Fruit fly (Drosophila melanogaster): ENCODE data around the gene amd.

amd gene

DNA sequence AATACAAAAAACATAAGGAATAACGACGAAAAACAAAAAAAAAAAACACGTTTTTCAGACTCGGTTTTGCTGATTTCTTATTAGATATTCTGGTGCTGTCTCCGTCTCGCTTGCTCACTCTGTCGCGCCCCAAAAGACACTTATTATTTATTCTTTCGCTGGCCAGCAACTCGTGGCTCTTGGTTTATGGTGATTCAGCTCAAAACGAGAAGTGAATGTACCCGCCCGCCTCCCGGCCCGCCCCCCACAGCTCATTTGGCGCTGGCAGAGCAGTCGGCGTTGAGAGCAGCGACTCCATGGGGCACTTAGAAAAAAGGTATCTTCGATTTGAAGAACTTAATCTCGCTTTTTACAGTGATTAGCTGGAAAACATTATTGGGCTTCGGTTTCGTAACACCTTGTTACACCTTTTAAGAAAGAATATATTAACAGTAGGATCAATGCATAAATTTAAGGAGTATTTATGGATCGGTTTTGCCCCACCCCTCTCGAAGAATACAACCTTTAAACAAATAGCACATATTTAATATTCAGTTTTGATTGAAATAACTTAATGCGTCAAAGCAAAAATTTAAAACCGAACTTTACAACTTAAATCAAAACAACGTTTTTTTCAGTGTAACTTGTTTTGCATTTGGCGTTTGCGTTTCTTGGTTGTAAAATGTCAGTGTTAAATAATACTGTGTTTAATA lies 31.6 kb downstream of the amd start (continued):
- TF ChIP-seq Gug (GFP tag; IDR thresholded peaks at IDR 0.05) (peak; percentile 74), Sox15 (GFP tag; optimal IDR thresholded peaks at IDR 0.05) (peak; percentile 73), Blimp-1 (GFP tag; optimal IDR thresholded peaks at IDR 0.05) (peak; percentile 78), cyc (GFP tag; optimal IDR thresholded peaks at IDR 0.05) (peak; percentile 91), CG7368 (GFP tag; optimal IDR thresholded peaks at IDR 0.05) (peak; percentile 55), OdsH (GFP tag; optimal IDR thresholded peaks at IDR 0.05) (peak; percentile 87), Smox (GFP tag; optimal IDR thresholded peaks at IDR 0.05) (peak; percentile 91), Met (GFP tag; optimal IDR thresholded peaks at IDR 0.05) (peak; percentile 93), fkh (GFP tag; optimal IDR thresholded peaks at IDR 0.05) (no peak), eg (GFP tag; IDR thresholded peaks at IDR 0.05) (peak; percentile 78), CG6276 (GFP tag; optimal IDR thresholded peaks at IDR 0.05) (peak; percentile 91), CG6792 (GFP tag; optimal IDR thresholded peaks at IDR 0.05) (peak; percentile 82)

DNA sequence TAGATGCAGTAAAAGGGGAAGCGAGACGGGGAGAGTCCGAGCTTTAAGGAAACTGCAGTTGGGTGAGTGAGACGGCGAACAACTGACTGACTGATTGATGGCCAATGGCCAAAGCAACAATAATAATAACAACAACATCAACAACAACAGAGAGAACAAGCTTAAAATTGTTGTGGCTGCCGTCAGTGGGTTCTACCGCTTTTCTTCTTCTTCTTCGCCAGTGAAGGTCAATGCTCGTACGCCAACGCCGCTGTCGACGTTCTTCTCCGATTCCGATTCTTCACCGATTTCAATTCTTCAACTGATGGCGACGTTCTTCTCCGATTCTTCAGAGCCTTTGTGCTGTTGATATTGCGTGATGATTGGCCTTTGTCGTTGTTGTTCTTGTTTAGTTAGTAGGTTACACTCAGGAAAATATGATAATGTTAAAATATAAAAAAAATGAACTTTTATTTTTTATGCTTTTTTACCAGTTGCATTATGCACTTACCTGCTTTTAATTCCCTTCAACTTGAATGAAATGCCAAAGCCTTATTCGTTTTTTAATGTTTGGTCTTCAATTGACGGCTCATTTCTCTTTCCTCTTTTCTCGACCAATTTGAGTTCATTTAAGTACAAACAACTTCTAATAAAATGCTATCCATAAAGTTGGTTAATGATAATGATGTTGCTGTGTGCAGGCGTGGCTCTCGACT lies 32.4 kb downstream of the amd start:
- peak; percentile 26; the same call in 1 of the 2 replicates for TF ChIP-seq CG15336 (GFP tag; IDR thresholded peaks at IDR 0.05)
- TF ChIP-seq dac (GFP tag; optimal IDR thresholded peaks at IDR 0.05): no peak
- peak; percentile 72 for TF ChIP-seq achi (GFP tag; optimal IDR thresholded peaks at IDR 0.05)
- peak; percentile 84 for TF ChIP-seq Eip78C (GFP tag)
- peak; percentile 60 for TF ChIP-seq net (GFP tag; optimal IDR thresholded peaks at IDR 0.05)
- peak; percentile 73 for TF ChIP-seq Ets96B (tag; optimal IDR thresholded peaks at IDR 0.05)
- no peak for TF ChIP-seq Blimp-1 (GFP tag; optimal IDR thresholded peaks at IDR 0.05)
- peak; percentile 58 for TF ChIP-seq CG34406 (GFP tag; optimal IDR thresholded peaks at IDR 0.05)
- TF ChIP-seq Eip93F (GFP tag; optimal IDR thresholded peaks at IDR 0.05): no peak
- peak; percentile 77 for TF ChIP-seq esn (GFP tag; optimal IDR thresholded peaks at IDR 0.05)
- TF ChIP-seq CG32006 (GFP tag; optimal IDR thresholded peaks at IDR 0.05): peak; percentile 55
- TF ChIP-seq lz (GFP tag; optimal IDR thresholded peaks at IDR 0.05): peak; percentile 59
- TF ChIP-seq fd59A (GFP tag; optimal IDR thresholded peaks at IDR 0.05): peak; percentile 51
- peak; percentile 57 for TF ChIP-seq Ets21C (GFP tag; optimal IDR thresholded peaks at IDR 0.05)
- TF ChIP-seq spab (GFP tag; optimal IDR thresholded peaks at IDR 0.05): peak; percentile 39
- TF ChIP-seq eg (GFP tag; IDR thresholded peaks at IDR 0.05): 0 out of 3 replicates have a peak, but pooled peaks have one; percentile 9
- no peak for TF ChIP-seq Gug (GFP tag; IDR thresholded peaks at IDR 0.05)
- no peak for TF ChIP-seq CG4318 (GFP tag; optimal IDR thresholded peaks at IDR 0.05)
- TF ChIP-seq CG9139 (GFP tag; optimal IDR thresholded peaks at IDR 0.05): no peak
- peak; percentile 9 for TF ChIP-seq CG16779 (tag; optimal IDR thresholded peaks at IDR 0.05)
- no peak for TF ChIP-seq Hr38 (GFP tag; optimal IDR thresholded peaks at IDR 0.05)
- no peak for TF ChIP-seq CG6276 (GFP tag; optimal IDR thresholded peaks at IDR 0.05)
- TF ChIP-seq acj6 (GFP tag; optimal IDR thresholded peaks at IDR 0.05): peak; percentile 72
- peak; percentile 59 for TF ChIP-seq Hr39 (GFP tag; optimal IDR thresholded peaks at IDR 0.05)
- TF ChIP-seq CG10631 (GFP tag; optimal IDR thresholded peaks at IDR 0.05): peak; percentile 71
- TF ChIP-seq fkh (GFP tag; optimal IDR thresholded peaks at IDR 0.05): no peak
- peak; percentile 62 for TF ChIP-seq topi (GFP tag; optimal IDR thresholded peaks at IDR 0.05)
- peak; percentile 56 for TF ChIP-seq CG6808 (GFP tag; optimal IDR thresholded peaks at IDR 0.05)
- TF ChIP-seq CG6792 (GFP tag; optimal IDR thresholded peaks at IDR 0.05): peak; percentile 44
- no peak for TF ChIP-seq Sox15 (GFP tag; optimal IDR thresholded peaks at IDR 0.05)
- peak; percentile 72 for TF ChIP-seq Sox14 (GFP tag; optimal IDR thresholded peaks at IDR 0.05)
- peak; percentile 84 for TF ChIP-seq svp (GFP tag)
- no peak for TF ChIP-seq CG6854 (GFP tag; optimal IDR thresholded peaks at IDR 0.05)
- peak; percentile 48 for TF ChIP-seq CG7368 (GFP tag; optimal IDR thresholded peaks at IDR 0.05)
- TF ChIP-seq Smox (GFP tag; optimal IDR thresholded peaks at IDR 0.05): peak; percentile 72
- TF ChIP-seq vri (GFP tag; optimal IDR thresholded peaks at IDR 0.05): peak; percentile 20
- peak; percentile 83 for TF ChIP-seq Met (GFP tag; optimal IDR thresholded peaks at IDR 0.05)
- peak; percentile 53 for TF ChIP-seq CG8632 (GFP tag; optimal IDR thresholded peaks at IDR 0.05)
- TF ChIP-seq CG11902 (GFP tag; optimal IDR thresholded peaks at IDR 0.05): no peak
- TF ChIP-seq CG11762 (GFP tag; optimal IDR thresholded peaks at IDR 0.05; ENCODE audit: insufficient read depth): peak; percentile 41
- TF ChIP-seq pdm3 (GFP tag; optimal IDR thresholded peaks at IDR 0.05): peak; percentile 49
- TF ChIP-seq salr (GFP tag; optimal IDR thresholded peaks at IDR 0.05): peak in 1 of 2 experiments; percentile 19
- no peak for TF ChIP-seq Lpt (GFP tag; optimal IDR thresholded peaks at IDR 0.05)
- TF ChIP-seq CG31627 (GFP tag; optimal IDR thresholded peaks at IDR 0.05): peak; percentile 65
